Worm (Caenorhabditis elegans): ENCODE measurements around the gene str-176.

ce11 chrIV:8472493-8472892 is 8.9 kb upstream of the str-176 start, which contains the start of gene oat-1:
- TF ChIP-seq nhr-25 (tag; optimal IDR thresholded peaks at IDR 0.05): no peak
- TF ChIP-seq fos-1 (tag; optimal IDR thresholded peaks at IDR 0.05): no peak
- TF ChIP-seq nhr-237 (tag; optimal IDR thresholded peaks at IDR 0.05): no peak
- TF ChIP-seq lin-13 (GFP tag; optimal IDR thresholded peaks at IDR 0.05): no peak
- TF ChIP-seq nhr-11 (tag; optimal IDR thresholded peaks at IDR 0.05): no peak
- TF ChIP-seq aly-2 (tag; optimal IDR thresholded peaks at IDR 0.05): no peak

Data from whole organism, L2 larva.